Fruit fly (Drosophila melanogaster): ENCODE measurements around the gene CG9215.

Gene CG9215

dm6 chrX:15599697-15600096 lies 17.0 kb upstream of the CG9215 start (continued):
- TF ChIP-seq unpg (GFP tag; optimal IDR thresholded peaks at IDR 0.05) (peak; percentile 68), gro (GFP tag; optimal IDR thresholded peaks at IDR 0.05) (peak; percentile 44), gsb-n (tag; optimal IDR thresholded peaks at IDR 0.05) (no peak), D19A (tag; optimal IDR thresholded peaks at IDR 0.05) (peak; percentile 29), CG3838 (GFP tag; optimal IDR thresholded peaks at IDR 0.05) (no peak), CG15011 (GFP tag; optimal IDR thresholded peaks at IDR 0.05) (no peak), dpn (GFP tag; optimal IDR thresholded peaks at IDR 0.05) (peak; percentile 55 to 57), org-1 (GFP tag; optimal IDR thresholded peaks at IDR 0.05) (peak; percentile 30), CG12744 (GFP tag; optimal IDR thresholded peaks at IDR 0.05) (peak; percentile 7), B-H2 (GFP tag; optimal IDR thresholded peaks at IDR 0.05) (no peak), Eip74EF (GFP tag; optimal IDR thresholded peaks at IDR 0.05) (no peak), CG6791 (GFP tag; IDR thresholded peaks at IDR 0.05; ENCODE audit: partially characterized antibody) (no peak), GATAe (GFP tag; conservative IDR thresholded peaks at IDR 0.05) (no peak), Vsx1 (GFP tag; optimal IDR thresholded peaks at IDR 0.05) (no peak), Dip2 (GFP tag; IDR thresholded peaks at IDR 0.05) (no peak), vnd (GFP tag; IDR thresholded peaks at IDR 0.05; ENCODE audit: partially characterized antibody) (no peak), dysf (GFP tag; IDR thresholded peaks at IDR 0.05) (peak; percentile 79), CG13296 (GFP tag; optimal IDR thresholded peaks at IDR 0.05) (peak; percentile 39), gem (tag; optimal IDR thresholded peaks at IDR 0.05) (peak; percentile 78), Camta (GFP tag; optimal IDR thresholded peaks at IDR 0.05) (peak; percentile 16), pb (GFP tag; optimal IDR thresholded peaks at IDR 0.05) (no peak), ems (GFP tag; optimal IDR thresholded peaks at IDR 0.05) (peak; percentile 25), H2.0 (GFP tag; IDR thresholded peaks at IDR 0.05) (peak; percentile 49; the same call in 1 of the 2 replicates), MBD-R2 (GFP tag; IDR thresholded peaks at IDR 0.05) (no peak), CG12659 (GFP tag; optimal IDR thresholded peaks at IDR 0.05) (peak; percentile 42), bsh (GFP tag; optimal IDR thresholded peaks at IDR 0.05) (peak in 1 of 2 experiments; percentile 57), CG10147 (GFP tag; optimal IDR thresholded peaks at IDR 0.05) (peak; percentile 48), vfl (GFP tag; optimal IDR thresholded peaks at IDR 0.05) (peak; percentile 13), CG4328 (GFP tag; optimal IDR thresholded peaks at IDR 0.05) (no peak), fu2 (GFP tag; optimal IDR thresholded peaks at IDR 0.05) (peak; percentile 31), lab (GFP tag; optimal IDR thresholded peaks at IDR 0.05) (peak; percentile 59), CG3847 (GFP tag; IDR thresholded peaks at IDR 0.05) (peak; percentile 42; the same call in 1 of the 2 replicates), Dp (GFP tag; optimal IDR thresholded peaks at IDR 0.05) (no peak), CG18476 (GFP tag; optimal IDR thresholded peaks at IDR 0.05) (no peak), CG7786 (GFP tag; optimal IDR thresholded peaks at IDR 0.05) (peak; percentile 49), pita (GFP tag; optimal IDR thresholded peaks at IDR 0.05) (no peak), sisA (GFP tag; IDR thresholded peaks at IDR 0.05) (peak; percentile 61), Fer2 (tag; optimal IDR thresholded peaks at IDR 0.05) (no peak), kah (GFP tag; optimal IDR thresholded peaks at IDR 0.05) (no peak), Nf-YC (tag; optimal IDR thresholded peaks at IDR 0.05) (peak; percentile 25), ftz-f1 (GFP tag; optimal IDR thresholded peaks at IDR 0.05) (no peak), Tbp (GFP tag; optimal IDR thresholded peaks at IDR 0.05) (no peak), sima (GFP tag; optimal IDR thresholded peaks at IDR 0.05) (no peak), HLH3B (GFP tag; IDR thresholded peaks at IDR 0.05) (peak; percentile 77), CG7963 (GFP tag; IDR thresholded peaks at IDR 0.05; ENCODE audit: partially characterized antibody) (no peak), br (optimal IDR thresholded peaks at IDR 0.05) (no peak), CG9609 (GFP tag; optimal IDR thresholded peaks at IDR 0.05) (peak; percentile 51), dmrt11E (tag; optimal IDR thresholded peaks at IDR 0.05) (no peak), esg (GFP tag; conservative IDR thresholded peaks at IDR 0.05) (peak; percentile 53), Hr51 (GFP tag; optimal IDR thresholded peaks at IDR 0.05) (peak in 1 of 2 experiments; percentile 72), CG17912 (GFP tag; optimal IDR thresholded peaks at IDR 0.05) (no peak)

Data from whole organism, embryonic.